Worm (Caenorhabditis elegans): ENCODE results near the gene rab-7.

Gene rab-7

ce11 chrII:11966602-11967001 lies at the start of gene rab-7:
TSS of gene rab-7 (minus strand) at chrII:11966931.
- no peak for TF ChIP-seq unc-62 (GFP tag; optimal IDR thresholded peaks at IDR 0.05)

- TF ChIP-seq unc-62 (GFP tag; optimal IDR thresholded peaks at IDR 0.05), result no peak
Observed at ce11 chrII:12008772-12009171, 42.0 kb upstream of the rab-7 start, which contains the start of gene glb-29. TSS of gene glb-29 (plus strand) at chrII:12009072.

ce11 chrII:12006575-12007098 lies 39.9 kb upstream of the rab-7 start, which contains the start of gene mcm-2:
TSS of gene mcm-2 (minus strand) at chrII:12006625.
- no peak for TF ChIP-seq unc-62 (GFP tag; optimal IDR thresholded peaks at IDR 0.05)

- no peak for TF ChIP-seq unc-62 (GFP tag; optimal IDR thresholded peaks at IDR 0.05)
Observed at ce11 chrII:12005981-12006380, 39.2 kb upstream of the rab-7 start.

ce11 chrII:11998903-11999302 lies 32.2 kb upstream of the rab-7 start, which contains the start of gene Y17G7B.23:
TSS of gene Y17G7B.23 (plus strand) at chrII:11999203.
- no peak for TF ChIP-seq unc-62 (GFP tag; optimal IDR thresholded peaks at IDR 0.05)

- no peak for TF ChIP-seq unc-62 (GFP tag; optimal IDR thresholded peaks at IDR 0.05)
Observed at ce11 chrII:11994940-11995339, 28.2 kb upstream of the rab-7 start.

ce11 chrII:11992701-11993100 lies 26.0 kb upstream of the rab-7 start, which contains the start of gene dhps-1:
TSS of gene dhps-1 (plus strand) at chrII:11993001.
- TF ChIP-seq unc-62 (GFP tag; optimal IDR thresholded peaks at IDR 0.05), result no peak

ce11 chrII:11988724-11989123 lies 22.0 kb upstream of the rab-7 start, which contains the start of gene Y17G7B.3:
TSS of gene Y17G7B.3 (plus strand) at chrII:11989024.
- TF ChIP-seq unc-62 (GFP tag; optimal IDR thresholded peaks at IDR 0.05), result no peak

ce11 chrII:11980110-11980509 lies 13.4 kb upstream of the rab-7 start:
- no peak for TF ChIP-seq unc-62 (GFP tag; optimal IDR thresholded peaks at IDR 0.05)

- TF ChIP-seq unc-62 (GFP tag; optimal IDR thresholded peaks at IDR 0.05), result no peak
Observed at ce11 chrII:11979449-11980095, 12.8 kb upstream of the rab-7 start, which contains the start of the genes ash-2 and Y17G7B.20. TSS of gene ash-2 (plus strand) at chrII:11979838. TSS of gene Y17G7B.20 (minus strand) at chrII:11979844.

ce11 chrII:11978920-11979319 lies 12.2 kb upstream of the rab-7 start:
- no peak for TF ChIP-seq unc-62 (GFP tag; optimal IDR thresholded peaks at IDR 0.05)

- no peak for TF ChIP-seq unc-62 (GFP tag; optimal IDR thresholded peaks at IDR 0.05)
Observed at ce11 chrII:11978478-11978877, 11.7 kb upstream of the rab-7 start.

- no peak for TF ChIP-seq unc-62 (GFP tag; optimal IDR thresholded peaks at IDR 0.05)
Observed at ce11 chrII:11977363-11977762, 10.6 kb upstream of the rab-7 start, which contains the start of gene Y17G7B.21. TSS of gene Y17G7B.21 (minus strand) at chrII:11977661.

- TF ChIP-seq unc-62 (GFP tag; optimal IDR thresholded peaks at IDR 0.05), result no peak
Observed at ce11 chrII:11976727-11977259, 10.1 kb upstream of the rab-7 start.

- no peak for TF ChIP-seq unc-62 (GFP tag; optimal IDR thresholded peaks at IDR 0.05)
Observed at ce11 chrII:11974048-11974995, 7.6 kb upstream of the rab-7 start.

ce11 chrII:11973632-11974031 lies 6.9 kb upstream of the rab-7 start, which contains the start of gene acbp-6:
TSS of gene acbp-6 (minus strand) at chrII:11973732.
- TF ChIP-seq unc-62 (GFP tag; optimal IDR thresholded peaks at IDR 0.05), result no peak

Data from whole organism, dauer.